Worm (Caenorhabditis elegans) whole organism, L1 larva: ENCODE data around the gene cyp-33C12.

Experiments
- efl-1 ChIP-seq, 4 experiments: fragments of 150-350 bp; optimal IDR thresholded peaks in 3 of 4; peaks in 1 of 4; 1 replicate in 1 of 4; 2 replicates in 3 of 4; lab custom pipeline; 2014; ENCODE audit warnings: missing biosample characterization in 2 of 4, missing genetic modification characterization in 2 of 4, missing genetic modification reagents in 2 of 4
- efl-3 ChIP-seq: fragments of 200-800 bp; sonication (Bioruptor generic); optimal IDR thresholded peaks from 2 replicates; lab custom pipeline; 2018; ENCODE audit warnings: mild to moderate bottlenecking, missing genetic modification characterization, missing compliant biosample characterization
- egl-27 ChIP-seq, 2 experiments: fragments of 150-350 bp in 1 of 2; sonication (generic microtip); optimal IDR thresholded peaks; 3 replicates each; lab custom pipeline; 2017 to 2018; ENCODE audit warnings: missing biosample characterization in 2 of 2, missing genetic modification characterization in 2 of 2, missing genetic modification reagents in 2 of 2
- fkh-10 ChIP-seq: sonication (generic microtip); optimal IDR thresholded peaks from 2 replicates; lab custom pipeline; 2017; ENCODE audit warnings: missing biosample characterization, missing genetic modification reagents, missing genetic modification characterization
- hlh-4 ChIP-seq: sonication (generic microtip); optimal IDR thresholded peaks from 2 replicates; lab custom pipeline; 2016; ENCODE audit warnings: mild to moderate bottlenecking, missing genetic modification characterization, missing compliant biosample characterization
- isw-1 ChIP-seq: fragments of 200-800 bp; sonication (Bioruptor generic); IDR thresholded peaks from 2 replicates; pipeline ENCODE4 v1.3.6; 2022; ENCODE audit warnings: missing genetic modification characterization, missing compliant biosample characterization
- zag-1 ChIP-seq: fragments of 150-350 bp; optimal IDR thresholded peaks from 2 replicates; lab custom pipeline; 2014; ENCODE audit warnings: missing biosample characterization, missing genetic modification characterization

DNA sequence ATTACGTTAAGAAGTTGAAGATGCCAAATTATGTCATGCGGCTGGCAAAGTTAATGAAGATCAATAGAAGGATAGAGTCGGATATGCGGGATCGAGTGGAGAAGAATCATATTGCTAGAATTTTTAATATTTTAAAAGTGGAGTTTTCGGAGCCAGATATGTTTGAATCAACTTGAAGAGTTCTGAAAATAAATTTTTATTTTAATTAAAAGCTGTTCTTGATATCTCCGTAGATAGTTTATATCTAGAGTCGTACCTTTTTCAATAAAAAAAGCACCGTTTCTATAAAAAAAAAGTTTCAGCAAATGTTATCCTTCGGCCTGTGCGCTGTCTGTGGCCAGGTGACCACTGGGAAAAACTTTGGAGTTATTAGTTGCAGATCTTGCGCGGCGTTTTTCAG, 29.0 kb upstream of the cyp-33C12 start, which contains the start of gene nhr-96:
- TF ChIP-seq zag-1 (tag; lab: Kevin White, UChicago) (no peak), hlh-4 (tag; lab: Kevin White, UChicago) (no peak), egl-27 (tag; optimal IDR thresholded peaks at IDR 0.05; lab: Kevin White, UChicago) (no peak), efl-1 (optimal IDR thresholded peaks at IDR 0.05; lab: Kevin White, UChicago) (no peak), efl-1 (GFP tag; optimal IDR thresholded peaks at IDR 0.05 in 1 of 2; lab: Kevin White, UChicago) (peak in 1 of 2 experiments; percentile 70), isw-1 (GFP tag; lab: Robert Waterston, UW) (no peak), efl-3 (no peak), fkh-10 (GFP tag; lab: Kevin White, UChicago) (no peak)
